Fruit fly (Drosophila melanogaster) whole organism, adult: Measurements from ENCODE around the gene Lerp.

ENCODE experiments used
- CG12768 ChIP-seq: fragments of 200-800 bp; sonication (Bioruptor generic); optimal IDR thresholded peaks from 2 replicates; lab custom pipeline; 2017; ENCODE audit warnings: missing biosample characterization, missing genetic modification characterization, mild to moderate bottlenecking, moderate library complexity, missing genetic modification reagents
- CG7101 ChIP-seq: fragments of 200-800 bp; sonication (Bioruptor generic); optimal IDR thresholded peaks from 2 replicates; lab custom pipeline; 2018; ENCODE audit warnings: missing biosample characterization, mild to moderate bottlenecking, missing genetic modification characterization, moderate library complexity
- Crg-1 ChIP-seq: fragments of 200-800 bp; sonication (Bioruptor generic); optimal IDR thresholded peaks from 2 replicates; lab custom pipeline; 2016; ENCODE audit warnings: missing biosample characterization, missing genetic modification characterization
- kay ChIP-seq: fragments of 200-800 bp; sonication (Bioruptor generic); peaks from one replicate; lab custom pipeline; 2016; ENCODE audit warnings: missing biosample characterization, missing genetic modification characterization, borderline replicate concordance
- ovo ChIP-seq: fragments of 200-800 bp; sonication (Bioruptor generic); optimal IDR thresholded peaks from 2 replicates; lab custom pipeline; 2016; ENCODE audit warnings: missing biosample characterization, missing genetic modification characterization
- pad ChIP-seq: fragments of 200-800 bp; sonication (Bioruptor generic); optimal IDR thresholded peaks from 3 replicates; lab custom pipeline; 2017; ENCODE audit warnings: missing biosample characterization, missing genetic modification characterization, mild to moderate bottlenecking, moderate library complexity, missing genetic modification reagents
- toe ChIP-seq: fragments of 200-800 bp; sonication (Bioruptor generic); optimal IDR thresholded peaks from 2 replicates; lab custom pipeline; 2016; ENCODE audit warnings: missing biosample characterization, missing genetic modification characterization

Gene Lerp

dm6 chr3R:26797748-26798468, 65.0 kb downstream of the Lerp start:
- TF ChIP-seq CG7101 (no peak), Crg-1 (GFP tag; lab: Kevin White, UChicago) (no peak), pad (peak; percentile 65), kay (peak; percentile 15), ovo (peak; percentile 47)

- no peak for TF ChIP-seq pad
Measured at dm6 chr3R:26796529-26797121, 66.3 kb downstream of the Lerp start.

dm6 chr3R:26795366-26795765, 67.6 kb downstream of the Lerp start:
- no peak for TF ChIP-seq toe (GFP tag; lab: Kevin White, UChicago)
- TF ChIP-seq CG12768 (GFP tag; lab: Kevin White, UChicago), result no peak
- TF ChIP-seq Crg-1 (GFP tag; lab: Kevin White, UChicago), result no peak
